Worm (Caenorhabditis elegans) whole organism, L1 larva: ENCODE data around the gene C33C12.1.
A peak's percentile ranks its signal among the peaks of the same experiment; 100 is the strongest.

Experiments
- F16B12.6 ChIP-seq: fragments of 150-350 bp; optimal IDR thresholded peaks from 2 replicates; lab custom pipeline; 2014; ENCODE audit warnings: missing biosample characterization, missing genetic modification characterization
- aha-1 ChIP-seq: fragments of 150-350 bp; optimal IDR thresholded peaks from 2 replicates; lab custom pipeline; 2014; ENCODE audit warnings: missing biosample characterization, missing genetic modification characterization
- alr-1 ChIP-seq: fragments of 200-800 bp; sonication (Bioruptor generic); optimal IDR thresholded peaks from 2 replicates; lab custom pipeline; 2018; ENCODE audit warnings: borderline replicate concordance, mild to moderate bottlenecking, missing genetic modification characterization, missing compliant biosample characterization
- ama-1 ChIP-seq: fragments of 150-350 bp; optimal IDR thresholded peaks from 2 replicates; lab custom pipeline; 2014
- blmp-1 ChIP-seq: fragments of 150-350 bp; optimal IDR thresholded peaks from 2 replicates; lab custom pipeline; 2014; ENCODE audit warnings: missing biosample characterization, missing genetic modification characterization
- ceh-63 ChIP-seq: fragments of 200-800 bp; sonication (Bioruptor generic); optimal IDR thresholded peaks from 2 replicates; lab custom pipeline; 2018; ENCODE audit warnings: mild to moderate bottlenecking, missing genetic modification characterization, missing compliant biosample characterization
- ceh-8 ChIP-seq: fragments of 200-800 bp; sonication (Bioruptor generic); optimal IDR thresholded peaks from 2 replicates; lab custom pipeline; 2018; ENCODE audit warnings: mild to moderate bottlenecking, missing genetic modification characterization, moderate library complexity, missing compliant biosample characterization
- ceh-82 ChIP-seq, 3 experiments: fragments of 150-350 bp in 1 of 3; sonication (generic microtip) in 2 of 3; optimal IDR thresholded peaks; 2 replicates each; lab custom pipeline; 2014 to 2017; ENCODE audit warnings: missing biosample characterization in 3 of 3, missing genetic modification characterization in 3 of 3
- ceh-88 ChIP-seq: fragments of 200-800 bp; sonication (Bioruptor generic); IDR thresholded peaks from 2 replicates; pipeline ENCODE4 v1.3.6; 2022; ENCODE audit warnings: missing genetic modification characterization, missing compliant biosample characterization
- efl-1 ChIP-seq, 4 experiments: fragments of 150-350 bp; optimal IDR thresholded peaks in 3 of 4; peaks in 1 of 4; 1 replicate in 1 of 4; 2 replicates in 3 of 4; lab custom pipeline; 2014; ENCODE audit warnings: missing biosample characterization in 2 of 4, missing genetic modification characterization in 2 of 4, missing genetic modification reagents in 2 of 4
- elt-2 ChIP-seq: sonication (generic microtip); optimal IDR thresholded peaks from 2 replicates; lab custom pipeline; 2016; ENCODE audit warnings: missing genetic modification characterization, mild to moderate bottlenecking, inconsistent platforms, missing compliant biosample characterization, missing genetic modification reagents
- elt-3 ChIP-seq, 6 experiments: fragments of 150-350 bp in 1 of 6; sonication (generic microtip); optimal IDR thresholded peaks; 2 replicates each; lab custom pipeline; 2017 to 2018; ENCODE audit warnings: missing biosample characterization in 6 of 6, missing genetic modification characterization in 6 of 6, inconsistent platforms in 1 of 6
- ets-5 ChIP-seq: fragments of 200-800 bp; sonication (Bioruptor generic); IDR thresholded peaks from 2 replicates; pipeline ENCODE4 v1.3.6; 2022; ENCODE audit warnings: missing genetic modification characterization, missing compliant biosample characterization
- fkh-10 ChIP-seq: sonication (generic microtip); optimal IDR thresholded peaks from 2 replicates; lab custom pipeline; 2017; ENCODE audit warnings: missing biosample characterization, missing genetic modification reagents, missing genetic modification characterization
- fos-1 ChIP-seq: fragments of 150-350 bp; optimal IDR thresholded peaks from 2 replicates; lab custom pipeline; 2014; ENCODE audit warnings: missing biosample characterization, missing genetic modification characterization
- hlh-4 ChIP-seq: sonication (generic microtip); optimal IDR thresholded peaks from 2 replicates; lab custom pipeline; 2016; ENCODE audit warnings: mild to moderate bottlenecking, missing genetic modification characterization, missing compliant biosample characterization
- irx-1 ChIP-seq: sonication (generic microtip); optimal IDR thresholded peaks from 2 replicates; lab custom pipeline; 2016; ENCODE audit warnings: missing genetic modification characterization, missing compliant biosample characterization
- isw-1 ChIP-seq: fragments of 200-800 bp; sonication (Bioruptor generic); IDR thresholded peaks from 2 replicates; pipeline ENCODE4 v1.3.6; 2022; ENCODE audit warnings: missing genetic modification characterization, missing compliant biosample characterization
- lin-13 ChIP-seq: fragments of 150-350 bp; optimal IDR thresholded peaks from 2 replicates; lab custom pipeline; 2014; ENCODE audit warnings: missing biosample characterization, missing genetic modification reagents, missing genetic modification characterization
- lin-14 ChIP-seq: fragments of 200-800 bp; sonication (Bioruptor generic); optimal IDR thresholded peaks from 2 replicates; lab custom pipeline; 2018; ENCODE audit warnings: mild to moderate bottlenecking, missing genetic modification characterization, moderate library complexity, missing compliant biosample characterization
- lin-35 ChIP-seq, 2 experiments: fragments of 150-350 bp; optimal IDR thresholded peaks; 2 replicates each; lab custom pipeline; 2014; ENCODE audit warnings: missing biosample characterization in 2 of 2, missing genetic modification characterization in 2 of 2, missing genetic modification reagents in 2 of 2
- lin-39 ChIP-seq: fragments of 150-350 bp; optimal IDR thresholded peaks from 2 replicates; lab custom pipeline; 2014; ENCODE audit warnings: missing biosample characterization, missing genetic modification reagents, missing genetic modification characterization
- lir-3 ChIP-seq: sonication (generic microtip); optimal IDR thresholded peaks from 2 replicates; lab custom pipeline; 2016; ENCODE audit warnings: mild to moderate bottlenecking, missing genetic modification characterization, moderate library complexity, missing compliant biosample characterization; ENCODE audit not compliant: poor library complexity
- lsy-2 ChIP-seq, 2 experiments: fragments of 150-350 bp; optimal IDR thresholded peaks; 2 replicates each; lab custom pipeline; 2014; ENCODE audit warnings: missing biosample characterization in 2 of 2, missing genetic modification characterization in 2 of 2
- mab-9 ChIP-seq: fragments of 200-800 bp; sonication (Bioruptor generic); IDR thresholded peaks from 2 replicates; pipeline ENCODE4 v1.3.6; 2022; ENCODE audit warnings: missing genetic modification reagents, missing genetic modification characterization, missing compliant biosample characterization
- mep-1 ChIP-seq: fragments of 150-350 bp; optimal IDR thresholded peaks from 2 replicates; lab custom pipeline; 2014; ENCODE audit warnings: missing biosample characterization, missing genetic modification characterization
- nhr-11 ChIP-seq: fragments of 150-350 bp; optimal IDR thresholded peaks from 2 replicates; lab custom pipeline; 2014; ENCODE audit warnings: missing biosample characterization, missing genetic modification characterization
- nhr-19 ChIP-seq: fragments of 200-800 bp; sonication (Bioruptor generic); conservative IDR thresholded peaks from 2 replicates; pipeline ENCODE4 v1.3.6; 2022; ENCODE audit warnings: missing genetic modification characterization, missing compliant biosample characterization
- nhr-28 ChIP-seq: fragments of 150-350 bp; optimal IDR thresholded peaks from 2 replicates; lab custom pipeline; 2014; ENCODE audit warnings: missing biosample characterization, missing genetic modification characterization
- nhr-76 ChIP-seq: sonication (generic microtip); optimal IDR thresholded peaks from 2 replicates; lab custom pipeline; 2017; ENCODE audit warnings: missing biosample characterization, missing genetic modification characterization
- nhr-84 ChIP-seq: sonication (generic microtip); optimal IDR thresholded peaks from 2 replicates; lab custom pipeline; 2017; ENCODE audit warnings: missing biosample characterization, missing genetic modification characterization
- pag-3 ChIP-seq: sonication (generic microtip); optimal IDR thresholded peaks from 2 replicates; lab custom pipeline; 2017; ENCODE audit warnings: missing genetic modification characterization, mild to moderate bottlenecking, missing compliant biosample characterization, antibody characterized with exemption, borderline replicate concordance; ENCODE audit not compliant: insufficient read depth
- rnt-1 ChIP-seq: sonication (generic microtip); optimal IDR thresholded peaks from 2 replicates; lab custom pipeline; 2016; ENCODE audit warnings: mild to moderate bottlenecking, missing genetic modification characterization, moderate library complexity, missing compliant biosample characterization
- snpc-4 ChIP-seq: fragments of 150-350 bp; optimal IDR thresholded peaks from 2 replicates; lab custom pipeline; 2014; ENCODE audit warnings: missing biosample characterization, missing genetic modification characterization
- sup-37 ChIP-seq: fragments of 200-800 bp; sonication (Bioruptor generic); optimal IDR thresholded peaks from 2 replicates; lab custom pipeline; 2018; ENCODE audit warnings: mild to moderate bottlenecking, missing genetic modification characterization, missing compliant biosample characterization
- unc-86 ChIP-seq: sonication (generic microtip); optimal IDR thresholded peaks from 2 replicates; lab custom pipeline; 2016; ENCODE audit warnings: missing genetic modification characterization, missing compliant biosample characterization
- unc-98 ChIP-seq: fragments of 200-800 bp; sonication (Bioruptor generic); IDR thresholded peaks from 2 replicates; pipeline ENCODE4 v1.3.6; 2022; ENCODE audit warnings: missing genetic modification characterization, missing compliant biosample characterization

C33C12.1 gene

ce11 chrII:2177735-2178134 is 20.3 kb upstream of the C33C12.1 start:
- no peak for TF ChIP-seq ceh-8

ce11 chrII:2186329-2186728 is 11.7 kb upstream of the C33C12.1 start, which contains the start of gene gba-2:
gba-2 (minus strand) TSS chrII:2186434.
- TF ChIP-seq elt-2 (tag; lab: Kevin White, UChicago): peak; percentile 42
- no peak for TF ChIP-seq irx-1 (tag; lab: Kevin White, UChicago)

- peak in 1 of 2 experiments; percentile 30 for TF ChIP-seq lsy-2 (tag; optimal IDR thresholded peaks at IDR 0.05; lab: Kevin White, UChicago)
- TF ChIP-seq nhr-76 (tag; lab: Kevin White, UChicago): no peak
Measured at ce11 chrII:2186730-2187129, 11.3 kb upstream of the C33C12.1 start.

- no peak for TF ChIP-seq nhr-84 (tag; lab: Kevin White, UChicago)
- TF ChIP-seq lin-14 (GFP tag; lab: Kevin White, UChicago): peak; percentile 21
- no peak for TF ChIP-seq snpc-4 (tag; lab: Kevin White, UChicago)
Measured at ce11 chrII:2189357-2189756, 8.7 kb upstream of the C33C12.1 start, which contains the start of gene mtq-2. mtq-2 (minus strand) TSS chrII:2189457.

- TF ChIP-seq nhr-11 (tag; lab: Kevin White, UChicago) (no peak), lin-14 (GFP tag; lab: Kevin White, UChicago) (peak; percentile 19), blmp-1 (no peak), efl-1 (optimal IDR thresholded peaks at IDR 0.05; lab: Kevin White, UChicago) (no peak), efl-1 (GFP tag; optimal IDR thresholded peaks at IDR 0.05 in 1 of 2; lab: Kevin White, UChicago) (peak in 1 of 2 experiments; percentile 82), nhr-28 (no peak)
Measured at ce11 chrII:2190522-2190921, 7.5 kb upstream of the C33C12.1 start.

- peak; percentile 70 for TF ChIP-seq lin-14 (GFP tag; lab: Kevin White, UChicago)
- TF ChIP-seq unc-86 (tag; lab: Kevin White, UChicago): peak; percentile 1
- no peak for TF ChIP-seq lir-3 (tag; lab: Kevin White, UChicago)
Measured at ce11 chrII:2191383-2191782, 6.7 kb upstream of the C33C12.1 start.

ce11 chrII:2192267-2192666 is 5.8 kb upstream of the C33C12.1 start:
- no peak for TF ChIP-seq snpc-4 (tag; lab: Kevin White, UChicago)
- no peak for TF ChIP-seq nhr-19
- TF ChIP-seq nhr-76 (tag; lab: Kevin White, UChicago): no peak
- TF ChIP-seq irx-1 (tag; lab: Kevin White, UChicago): no peak
- TF ChIP-seq pag-3 (tag; lab: Kevin White, UChicago): no peak
- no peak for TF ChIP-seq fos-1

- TF ChIP-seq lin-13 (GFP tag; lab: Kevin White, UChicago) (peak; percentile 53), ceh-63 (no peak), mab-9 (GFP tag; lab: Robert Waterston, UW) (no peak), sup-37 (GFP tag; lab: Kevin White, UChicago) (no peak), ceh-82 (tag; optimal IDR thresholded peaks at IDR 0.05; lab: Kevin White, UChicago) (peak; percentile 26 to 77 (median 45)), isw-1 (GFP tag; lab: Robert Waterston, UW) (no peak), aha-1 (tag; lab: Kevin White, UChicago) (no peak), nhr-19 (peak; percentile 22; the same call in 1 of the 2 replicates), unc-98 (GFP tag; lab: Robert Waterston, UW) (no peak), elt-3 (tag; optimal IDR thresholded peaks at IDR 0.05; lab: Kevin White, UChicago) (no peak), lsy-2 (tag; optimal IDR thresholded peaks at IDR 0.05; lab: Kevin White, UChicago) (peak; percentile 50 to 77), alr-1 (tag; lab: Kevin White, UChicago) (no peak), ceh-88 (GFP tag; lab: Robert Waterston, UW) (no peak), fkh-10 (GFP tag; lab: Kevin White, UChicago) (peak; percentile 45), lin-39 (tag; lab: Kevin White, UChicago) (no peak), irx-1 (tag; lab: Kevin White, UChicago) (no peak), mep-1 (tag; lab: Kevin White, UChicago) (peak; percentile 34), rnt-1 (tag; lab: Kevin White, UChicago) (no peak), hlh-4 (tag; lab: Kevin White, UChicago) (no peak), ets-5 (GFP tag; lab: Robert Waterston, UW) (no peak), ama-1 (lab: Kevin White, UChicago) (no peak), F16B12.6 (tag; lab: Kevin White, UChicago) (peak; percentile 41), pag-3 (tag; lab: Kevin White, UChicago) (no peak), nhr-28 (no peak), lin-35 (GFP tag; optimal IDR thresholded peaks at IDR 0.05; lab: Kevin White, UChicago) (peak; percentile 52 to 68)
Measured at ce11 chrII:2195541-2195940, 2.5 kb upstream of the C33C12.1 start.
